Worm (Caenorhabditis elegans) whole organism, L2 larva: Measurements from ENCODE around the gene F55G1.15.
A peak's percentile ranks its signal among the peaks of the same experiment; 100 is the strongest.

Experiments
- C34F6.9 ChIP-seq: fragments of 150-350 bp; optimal IDR thresholded peaks from 2 replicates; lab custom pipeline; 2014; ENCODE audit warnings: missing biosample characterization, missing genetic modification characterization
- F13H6.1 ChIP-seq: sonication (generic microtip); optimal IDR thresholded peaks from 2 replicates; lab custom pipeline; 2016; ENCODE audit warnings: missing genetic modification characterization, missing compliant biosample characterization
- R02D3.7 ChIP-seq: fragments of 150-350 bp; optimal IDR thresholded peaks from 2 replicates; lab custom pipeline; 2014; ENCODE audit warnings: missing biosample characterization, missing genetic modification characterization
- Y55F3AM.14 ChIP-seq: fragments of 200-800 bp; sonication (Bioruptor generic); optimal IDR thresholded peaks from 2 replicates; lab custom pipeline; 2018; ENCODE audit warnings: mild to moderate bottlenecking, missing genetic modification characterization, missing compliant biosample characterization
- ZK546.5 ChIP-seq: sonication (generic microtip); optimal IDR thresholded peaks from 2 replicates; lab custom pipeline; 2017; ENCODE audit warnings: missing biosample characterization, missing genetic modification characterization
- alr-1 ChIP-seq: fragments of 150-350 bp; optimal IDR thresholded peaks from 2 replicates; lab custom pipeline; 2014; ENCODE audit warnings: missing biosample characterization, missing genetic modification characterization
- aly-2 ChIP-seq: fragments of 150-350 bp; optimal IDR thresholded peaks from 2 replicates; lab custom pipeline; 2014; ENCODE audit warnings: missing biosample characterization, missing genetic modification characterization
- ama-1 ChIP-seq: fragments of 150-350 bp; optimal IDR thresholded peaks from 2 replicates; lab custom pipeline; 2018; ENCODE audit warnings: inconsistent platforms
- blmp-1 ChIP-seq: sonication (generic microtip); optimal IDR thresholded peaks from 2 replicates; lab custom pipeline; 2017; ENCODE audit warnings: missing genetic modification characterization, mild to moderate bottlenecking, missing compliant biosample characterization, antibody characterized with exemption, moderate library complexity; ENCODE audit not compliant: insufficient read depth
- ceh-16 ChIP-seq: fragments of 150-350 bp; optimal IDR thresholded peaks from 2 replicates; lab custom pipeline; 2014; ENCODE audit warnings: missing biosample characterization, missing genetic modification characterization
- ceh-82 ChIP-seq: fragments of 150-350 bp; optimal IDR thresholded peaks from 2 replicates; lab custom pipeline; 2014; ENCODE audit warnings: missing biosample characterization, missing genetic modification characterization
- crh-2 ChIP-seq: sonication (generic microtip); optimal IDR thresholded peaks from 2 replicates; lab custom pipeline; 2017; ENCODE audit warnings: missing biosample characterization, missing genetic modification characterization
- dmd-4 ChIP-seq: sonication (generic microtip); optimal IDR thresholded peaks from 2 replicates; lab custom pipeline; 2017; ENCODE audit warnings: missing biosample characterization, missing genetic modification characterization
- egl-27 ChIP-seq: sonication (generic microtip); optimal IDR thresholded peaks from 3 replicates; lab custom pipeline; 2017; ENCODE audit warnings: missing biosample characterization, missing genetic modification reagents, missing genetic modification characterization
- elt-1 ChIP-seq: fragments of 150-350 bp; optimal IDR thresholded peaks from 2 replicates; lab custom pipeline; 2014; ENCODE audit warnings: missing biosample characterization, missing genetic modification characterization
- elt-3 ChIP-seq: sonication (generic microtip); optimal IDR thresholded peaks from 2 replicates; lab custom pipeline; 2017; ENCODE audit warnings: missing biosample characterization, missing genetic modification characterization
- fos-1 ChIP-seq: fragments of 150-350 bp; optimal IDR thresholded peaks from 2 replicates; lab custom pipeline; 2014; ENCODE audit warnings: missing biosample characterization, missing genetic modification characterization
- gmeb-1 ChIP-seq: fragments of 150-350 bp; optimal IDR thresholded peaks from 2 replicates; lab custom pipeline; 2014; ENCODE audit warnings: missing biosample characterization, missing genetic modification characterization
- lin-11 ChIP-seq: fragments of 150-350 bp; sonication (generic microtip); optimal IDR thresholded peaks from 2 replicates; lab custom pipeline; 2014; ENCODE audit warnings: missing biosample characterization, missing genetic modification characterization, inconsistent platforms, mixed read lengths
- lin-13 ChIP-seq: fragments of 150-350 bp; optimal IDR thresholded peaks from 2 replicates; lab custom pipeline; 2014; ENCODE audit warnings: missing biosample characterization, missing genetic modification reagents, missing genetic modification characterization
- lin-39 ChIP-seq: fragments of 150-350 bp; optimal IDR thresholded peaks from 2 replicates; lab custom pipeline; 2014; ENCODE audit warnings: missing biosample characterization, missing genetic modification reagents, missing genetic modification characterization
- lsy-2 ChIP-seq, 2 experiments: fragments of 150-350 bp in 1 of 2; sonication (generic microtip) in 1 of 2; optimal IDR thresholded peaks; 2 replicates each; lab custom pipeline; 2014 to 2017; ENCODE audit warnings: missing biosample characterization in 2 of 2, missing genetic modification characterization in 2 of 2
- mab-5 ChIP-seq: fragments of 150-350 bp; optimal IDR thresholded peaks from 2 replicates; lab custom pipeline; 2014; ENCODE audit warnings: missing biosample characterization, missing genetic modification characterization
- mbf-1 ChIP-seq: sonication (generic microtip); optimal IDR thresholded peaks from 2 replicates; lab custom pipeline; 2017; ENCODE audit warnings: missing biosample characterization, missing genetic modification characterization
- mdl-1 ChIP-seq, 2 experiments: fragments of 150-350 bp in 1 of 2; sonication (generic microtip) in 1 of 2; optimal IDR thresholded peaks; 2 replicates each; lab custom pipeline; 2017; ENCODE audit warnings: missing biosample characterization in 2 of 2, missing genetic modification characterization in 2 of 2
- nhr-10 ChIP-seq: sonication (generic microtip); optimal IDR thresholded peaks from 2 replicates; lab custom pipeline; 2017; ENCODE audit warnings: missing biosample characterization, missing genetic modification characterization
- nhr-11 ChIP-seq: fragments of 150-350 bp; optimal IDR thresholded peaks from 2 replicates; lab custom pipeline; 2014; ENCODE audit warnings: missing biosample characterization, missing genetic modification characterization
- nhr-12 ChIP-seq: fragments of 150-350 bp; optimal IDR thresholded peaks from 2 replicates; lab custom pipeline; 2014; ENCODE audit warnings: missing biosample characterization, missing genetic modification characterization
- nhr-129 ChIP-seq: fragments of 150-350 bp; optimal IDR thresholded peaks from 2 replicates; lab custom pipeline; 2014; ENCODE audit warnings: missing biosample characterization, missing genetic modification characterization
- nhr-21 ChIP-seq: fragments of 150-350 bp; optimal IDR thresholded peaks from 2 replicates; lab custom pipeline; 2014; ENCODE audit warnings: missing biosample characterization, missing genetic modification characterization
- nhr-23 ChIP-seq: fragments of 150-350 bp; optimal IDR thresholded peaks from 2 replicates; lab custom pipeline; 2014; ENCODE audit warnings: missing biosample characterization, missing genetic modification reagents, missing genetic modification characterization
- nhr-237 ChIP-seq: fragments of 150-350 bp; optimal IDR thresholded peaks from 2 replicates; lab custom pipeline; 2014; ENCODE audit warnings: missing biosample characterization, missing genetic modification characterization
- nhr-25 ChIP-seq: fragments of 150-350 bp; sonication (generic microtip); optimal IDR thresholded peaks from 3 replicates; lab custom pipeline; 2014; ENCODE audit warnings: missing biosample characterization, missing genetic modification characterization
- nhr-6 ChIP-seq: fragments of 150-350 bp; optimal IDR thresholded peaks from 2 replicates; lab custom pipeline; 2014; ENCODE audit warnings: missing biosample characterization, missing genetic modification characterization
- nhr-77 ChIP-seq: fragments of 150-350 bp; optimal IDR thresholded peaks from 2 replicates; lab custom pipeline; 2014; ENCODE audit warnings: missing biosample characterization, missing genetic modification characterization
- peb-1 ChIP-seq: fragments of 150-350 bp; optimal IDR thresholded peaks from 2 replicates; lab custom pipeline; 2014; ENCODE audit warnings: missing biosample characterization, missing genetic modification characterization
- sem-4 ChIP-seq: fragments of 150-350 bp; optimal IDR thresholded peaks from 2 replicates; lab custom pipeline; 2014; ENCODE audit warnings: missing biosample characterization, missing genetic modification reagents, missing genetic modification characterization
- skn-1 ChIP-seq: sonication (generic microtip); optimal IDR thresholded peaks from 2 replicates; lab custom pipeline; 2017; ENCODE audit warnings: missing biosample characterization, missing genetic modification characterization
- sma-3 ChIP-seq: sonication (generic microtip); optimal IDR thresholded peaks from 2 replicates; lab custom pipeline; 2016; ENCODE audit warnings: missing genetic modification reagents, missing genetic modification characterization, missing compliant biosample characterization
- sma-9 ChIP-seq, 2 experiments: fragments of 150-350 bp in 1 of 2; sonication (generic microtip) in 1 of 2; optimal IDR thresholded peaks; 2 replicates each; lab custom pipeline; 2014 to 2016; ENCODE audit warnings: missing genetic modification characterization in 2 of 2, mild to moderate bottlenecking in 1 of 2, missing biosample characterization in 1 of 2, missing compliant biosample characterization in 1 of 2, missing genetic modification reagents in 1 of 2, moderate library complexity in 1 of 2
- snpc-4 ChIP-seq: fragments of 150-350 bp; optimal IDR thresholded peaks from 2 replicates; lab custom pipeline; 2014; ENCODE audit warnings: missing biosample characterization, missing genetic modification characterization
- unc-39 ChIP-seq: fragments of 150-350 bp; optimal IDR thresholded peaks from 2 replicates; lab custom pipeline; 2014; ENCODE audit warnings: missing biosample characterization, missing genetic modification characterization
- unc-55 ChIP-seq: fragments of 150-350 bp; sonication (generic microtip); optimal IDR thresholded peaks from 3 replicates; lab custom pipeline; 2014; ENCODE audit warnings: missing biosample characterization, missing genetic modification reagents, missing genetic modification characterization
- unc-62 ChIP-seq: fragments of 150-350 bp; optimal IDR thresholded peaks from 2 replicates; lab custom pipeline; 2014; ENCODE audit warnings: missing biosample characterization, missing genetic modification reagents, missing genetic modification characterization
- zag-1 ChIP-seq: fragments of 150-350 bp; optimal IDR thresholded peaks from 2 replicates; lab custom pipeline; 2014; ENCODE audit warnings: missing biosample characterization, missing genetic modification characterization
- ztf-1 ChIP-seq: fragments of 200-800 bp; sonication (Bioruptor generic); conservative IDR thresholded peaks from 2 replicates; pipeline ENCODE4 v1.3.6; 2022; ENCODE audit warnings: missing genetic modification characterization, missing compliant biosample characterization
- ztf-11 ChIP-seq: sonication (generic microtip); optimal IDR thresholded peaks from 2 replicates; lab custom pipeline; 2017; ENCODE audit warnings: missing biosample characterization, missing genetic modification characterization
- ztf-4 ChIP-seq: fragments of 150-350 bp; optimal IDR thresholded peaks from 2 replicates; lab custom pipeline; 2014; ENCODE audit warnings: missing biosample characterization, missing genetic modification characterization

Gene F55G1.15

DNA sequence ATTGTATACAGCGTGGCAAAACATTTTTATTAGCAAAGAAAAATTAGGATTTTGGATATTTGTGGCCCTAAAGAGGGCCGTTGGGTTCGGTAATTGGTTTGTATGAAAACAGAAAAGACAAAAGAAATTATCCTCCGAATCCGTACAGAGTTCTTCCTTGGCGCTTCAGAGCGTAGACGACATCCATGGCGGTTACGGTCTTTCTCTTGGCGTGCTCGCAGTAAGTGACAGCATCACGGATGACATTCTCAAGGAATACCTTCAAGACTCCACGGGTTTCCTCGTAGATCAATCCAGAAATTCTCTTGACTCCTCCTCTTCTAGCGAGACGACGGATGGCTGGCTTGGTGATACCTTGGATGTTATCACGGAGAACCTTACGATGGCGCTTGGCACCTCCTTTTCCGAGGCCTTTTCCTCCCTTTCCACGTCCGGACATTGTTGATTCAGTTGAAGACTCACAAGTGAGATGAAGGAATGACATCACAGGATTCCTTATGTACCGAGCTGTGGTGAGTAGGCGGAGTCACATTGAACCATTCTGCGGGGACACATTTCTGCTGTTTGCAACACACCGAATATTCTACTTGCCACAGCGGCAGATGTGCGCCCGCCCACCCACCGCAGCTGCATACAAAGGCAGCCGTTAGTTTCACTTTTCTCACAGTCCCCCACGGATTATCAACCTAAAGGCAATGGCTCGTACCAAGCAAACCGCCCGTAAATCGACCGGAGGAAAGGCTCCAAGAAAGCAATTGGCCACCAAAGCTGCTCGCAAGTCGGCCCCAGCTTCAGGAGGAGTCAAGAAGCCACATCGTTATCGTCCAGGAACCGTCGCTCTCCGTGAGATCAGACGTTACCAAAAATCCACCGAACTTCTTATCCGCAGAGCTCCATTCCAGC, 13.4 kb downstream of the F55G1.15 start, which contains the start of the genes his-60 and his-59:
Gene his-60, minus strand, starts transcription at position 439 of the 903 bp plus-strand sequence.
Gene his-59, plus strand, starts transcription at position 696 of the 903 bp plus-strand sequence.
- no peak for TF ChIP-seq nhr-21 (tag; lab: Kevin White, UChicago)
- no peak for TF ChIP-seq elt-1
- no peak for TF ChIP-seq nhr-237
- no peak for TF ChIP-seq F13H6.1 (tag; lab: Kevin White, UChicago)
- peak; percentile 63 for TF ChIP-seq sma-9 (GFP tag; optimal IDR thresholded peaks at IDR 0.05; lab: Kevin White, UChicago)
- no peak for TF ChIP-seq sma-9 (tag; optimal IDR thresholded peaks at IDR 0.05; lab: Kevin White, UChicago)
- TF ChIP-seq nhr-6, result no peak
- peak; percentile 11 for TF ChIP-seq sem-4 (tag; lab: Kevin White, UChicago)
- no peak for TF ChIP-seq lin-11 (tag; lab: Kevin White, UChicago)
- TF ChIP-seq snpc-4, result no peak
- TF ChIP-seq blmp-1 (tag; lab: Kevin White, UChicago), result no peak
- TF ChIP-seq Y55F3AM.14 (GFP tag; lab: Kevin White, UChicago), result no peak
- TF ChIP-seq nhr-10, result no peak
- peak; percentile 12 for TF ChIP-seq sma-3 (GFP tag; lab: Kevin White, UChicago)
- TF ChIP-seq R02D3.7 (tag; lab: Kevin White, UChicago), result no peak
- TF ChIP-seq lsy-2 (tag; optimal IDR thresholded peaks at IDR 0.05; lab: Kevin White, UChicago), result no peak
- no peak for TF ChIP-seq nhr-77 (tag; lab: Kevin White, UChicago)
- peak; percentile 29 for TF ChIP-seq lin-13 (GFP tag; lab: Kevin White, UChicago)
- TF ChIP-seq unc-39, result no peak
- TF ChIP-seq alr-1 (tag; lab: Kevin White, UChicago), result no peak
- TF ChIP-seq C34F6.9 (tag; lab: Kevin White, UChicago), result no peak
- no peak for TF ChIP-seq peb-1 (tag; lab: Kevin White, UChicago)
- TF ChIP-seq unc-55 (GFP tag; lab: Kevin White, UChicago), result no peak
- no peak for TF ChIP-seq skn-1 (tag; lab: Kevin White, UChicago)
- TF ChIP-seq nhr-11 (tag; lab: Kevin White, UChicago), result no peak
- TF ChIP-seq dmd-4 (tag; lab: Kevin White, UChicago), result no peak
- no peak for TF ChIP-seq lin-39
- no peak for TF ChIP-seq nhr-129 (tag; lab: Kevin White, UChicago)
- TF ChIP-seq fos-1 (tag; lab: Kevin White, UChicago), result peak; percentile 2
- no peak for TF ChIP-seq zag-1
- peak; percentile 19 for TF ChIP-seq crh-2 (tag; lab: Kevin White, UChicago)
- peak; percentile 58 for TF ChIP-seq mab-5 (tag; lab: Kevin White, UChicago)
- TF ChIP-seq unc-62, result no peak
- TF ChIP-seq mbf-1 (tag; lab: Kevin White, UChicago), result no peak
- no peak for TF ChIP-seq elt-3
- no peak for TF ChIP-seq ceh-82 (tag; lab: Kevin White, UChicago)
- TF ChIP-seq nhr-12 (tag; lab: Kevin White, UChicago), result no peak
- TF ChIP-seq ztf-4 (tag; lab: Kevin White, UChicago), result no peak
- TF ChIP-seq gmeb-1 (tag; lab: Kevin White, UChicago), result no peak
- no peak for TF ChIP-seq ama-1 (lab: Kevin White, UChicago)
- TF ChIP-seq nhr-23 (tag; lab: Kevin White, UChicago), result no peak
- TF ChIP-seq aly-2, result no peak
- TF ChIP-seq ZK546.5 (tag; lab: Kevin White, UChicago), result no peak
- no peak for TF ChIP-seq egl-27 (tag; lab: Kevin White, UChicago)
- no peak for TF ChIP-seq nhr-25 (tag; lab: Kevin White, UChicago)
- TF ChIP-seq ztf-1 (GFP tag; lab: Robert Waterston, UW), result no peak
- TF ChIP-seq ceh-16 (tag; lab: Kevin White, UChicago), result peak; percentile 96
- TF ChIP-seq ztf-11, result no peak
- TF ChIP-seq mdl-1 (tag; optimal IDR thresholded peaks at IDR 0.05; lab: Kevin White, UChicago), result no peak
- TF ChIP-seq, all 48 proteins: peak for 8
